Fruit fly (Drosophila melanogaster): ENCODE measurements around the gene CG4452.

CG4452 gene

dm6 chr3L:9410030-9410589 is 42.9 kb downstream of the CG4452 start:
- TF ChIP-seq noc (tag; optimal IDR thresholded peaks at IDR 0.05) = no peak

- peak; percentile 82 for TF ChIP-seq noc (tag; optimal IDR thresholded peaks at IDR 0.05)
Measured at dm6 chr3L:9410754-9411423, 43.7 kb downstream of the CG4452 start, which contains the start of the genes CG4022 and Cpsf5. TSS of gene CG4022 (minus strand) at chr3L:9410832. TSS of gene Cpsf5 (plus strand) at chr3L:9411038.

- no peak for TF ChIP-seq noc (tag; optimal IDR thresholded peaks at IDR 0.05)
Measured at dm6 chr3L:9417288-9417687, 50.1 kb downstream of the CG4452 start, which contains the start of gene CG3982. TSS of gene CG3982 (minus strand) at chr3L:9417388.

- no peak for TF ChIP-seq noc (tag; optimal IDR thresholded peaks at IDR 0.05)
Measured at dm6 chr3L:9419328-9419727, 52.2 kb downstream of the CG4452 start.

Data from whole organism, larva.